Worm (Caenorhabditis elegans) whole organism, young adult: ENCODE results near the gene cyp-31A5.

Source experiments
- F23B12.7 ChIP-seq: sonication (generic microtip); optimal IDR thresholded peaks from 2 replicates; lab custom pipeline; 2017; ENCODE audit warnings: missing genetic modification characterization, mild to moderate bottlenecking, missing compliant biosample characterization, antibody characterized with exemption, moderate library complexity; ENCODE audit not compliant: insufficient read depth
- F33H1.4 ChIP-seq: fragments of 200-800 bp; sonication (Bioruptor generic); IDR thresholded peaks from 2 replicates; pipeline ENCODE4 v1.3.6; 2022; ENCODE audit warnings: missing genetic modification reagents, missing genetic modification characterization, missing compliant biosample characterization
- F37B4.10 ChIP-seq: fragments of 200-800 bp; sonication (Bioruptor generic); IDR thresholded peaks from 2 replicates; pipeline ENCODE4 v1.3.6; 2022; ENCODE audit warnings: missing genetic modification characterization, missing compliant biosample characterization
- F49E8.2 ChIP-seq: sonication (generic microtip); optimal IDR thresholded peaks from 3 replicates; lab custom pipeline; 2017; ENCODE audit warnings: missing genetic modification characterization, mild to moderate bottlenecking, missing compliant biosample characterization, antibody characterized with exemption, moderate library complexity; ENCODE audit not compliant: insufficient read depth
- F55B11.4 ChIP-seq: sonication (generic microtip); optimal IDR thresholded peaks from 2 replicates; lab custom pipeline; 2016; ENCODE audit warnings: missing compliant biosample characterization, missing genetic modification characterization, borderline replicate concordance; ENCODE audit not compliant: insufficient read depth
- F57A8.1 ChIP-seq: fragments of 200-800 bp; sonication (Bioruptor generic); optimal IDR thresholded peaks from 2 replicates; lab custom pipeline; 2018; ENCODE audit warnings: mild to moderate bottlenecking, missing genetic modification characterization, moderate library complexity, missing compliant biosample characterization
- F57C9.4 ChIP-seq: sonication (generic microtip); optimal IDR thresholded peaks from 2 replicates; lab custom pipeline; 2017; ENCODE audit warnings: mild to moderate bottlenecking, missing genetic modification characterization, missing compliant biosample characterization
- Y67H2A.10 ChIP-seq: fragments of 200-800 bp; sonication (Bioruptor generic); conservative IDR thresholded peaks from 2 replicates; pipeline ENCODE4 v1.3.6; 2022; ENCODE audit warnings: missing genetic modification reagents, missing genetic modification characterization, missing compliant biosample characterization
- ZK185.1 ChIP-seq: sonication (generic microtip); optimal IDR thresholded peaks from 2 replicates; lab custom pipeline; 2016; ENCODE audit warnings: mild to moderate bottlenecking, missing genetic modification characterization, missing compliant biosample characterization; ENCODE audit not compliant: poor library complexity, severe bottlenecking
- atf-7 ChIP-seq: sonication (generic microtip); optimal IDR thresholded peaks from 2 replicates; lab custom pipeline; 2017; ENCODE audit warnings: mild to moderate bottlenecking, missing genetic modification characterization, missing compliant biosample characterization
- attf-5 ChIP-seq: fragments of 200-800 bp; sonication (Bioruptor generic); optimal IDR thresholded peaks from 2 replicates; lab custom pipeline; 2018; ENCODE audit warnings: mild to moderate bottlenecking, missing genetic modification characterization, missing compliant biosample characterization
- cebp-2 ChIP-seq: fragments of 200-800 bp; sonication (Bioruptor generic); IDR thresholded peaks from 2 replicates; pipeline ENCODE4 v1.3.6; 2022; ENCODE audit warnings: missing genetic modification characterization, missing compliant biosample characterization
- die-1 ChIP-seq: sonication (generic microtip); optimal IDR thresholded peaks from 2 replicates; lab custom pipeline; 2016; ENCODE audit warnings: missing genotype, mild to moderate bottlenecking, missing genetic modification characterization, missing compliant biosample characterization
- dpff-1 ChIP-seq: sonication (generic microtip); optimal IDR thresholded peaks from 2 replicates; lab custom pipeline; 2017; ENCODE audit warnings: mild to moderate bottlenecking, missing genetic modification characterization, missing compliant biosample characterization
- dpl-1 ChIP-seq: fragments of 150-350 bp; optimal IDR thresholded peaks from 2 replicates; lab custom pipeline; 2014; ENCODE audit warnings: missing biosample characterization, missing genetic modification reagents, missing genetic modification characterization
- efl-1 ChIP-seq: fragments of 150-350 bp; optimal IDR thresholded peaks from 2 replicates; lab custom pipeline; 2014; ENCODE audit warnings: missing biosample characterization, missing genetic modification reagents, missing genetic modification characterization
- egl-44 ChIP-seq: fragments of 200-800 bp; sonication (Bioruptor generic); IDR thresholded peaks from 2 replicates; pipeline ENCODE4 v1.3.6; 2022; ENCODE audit warnings: missing genetic modification reagents, missing genetic modification characterization, missing compliant biosample characterization
- fkh-3 ChIP-seq: sonication (generic microtip); optimal IDR thresholded peaks from 2 replicates; lab custom pipeline; 2016; ENCODE audit warnings: mild to moderate bottlenecking, missing genetic modification characterization, missing compliant biosample characterization
- him-1 ChIP-seq: sonication (generic microtip); optimal IDR thresholded peaks from 2 replicates; lab custom pipeline; 2016; ENCODE audit warnings: missing genotype, missing genetic modification reagents, missing genetic modification characterization, missing compliant biosample characterization
- hlh-26 ChIP-seq: fragments of 200-800 bp; sonication (Bioruptor generic); conservative IDR thresholded peaks from 2 replicates; pipeline ENCODE4 v1.3.6; 2022; ENCODE audit warnings: missing genetic modification reagents, missing genetic modification characterization, missing compliant biosample characterization
- hmg-20 ChIP-seq: fragments of 200-800 bp; sonication (Bioruptor generic); IDR thresholded peaks from 2 replicates; pipeline ENCODE4 v1.3.6; 2022; ENCODE audit warnings: missing genetic modification reagents, missing genetic modification characterization, missing compliant biosample characterization
- lin-26 ChIP-seq: fragments of 200-800 bp; sonication (Bioruptor generic); IDR thresholded peaks from 2 replicates; pipeline ENCODE4 v1.3.6; 2022; ENCODE audit warnings: missing genetic modification reagents, missing genetic modification characterization, missing compliant biosample characterization
- lin-35 ChIP-seq, 3 experiments: fragments of 150-350 bp in 2 of 3; sonication (generic microtip) in 1 of 3; optimal IDR thresholded peaks; 2 replicates each; lab custom pipeline; 2014 to 2018; ENCODE audit warnings: missing biosample characterization in 3 of 3, missing genetic modification characterization in 3 of 3, missing genetic modification reagents in 3 of 3
- lin-40 ChIP-seq: sonication (generic microtip); optimal IDR thresholded peaks from 2 replicates; lab custom pipeline; 2016; ENCODE audit warnings: missing genetic modification characterization, mild to moderate bottlenecking, missing compliant biosample characterization, missing genotype, missing genetic modification reagents
- lir-1 ChIP-seq: fragments of 200-800 bp; sonication (Bioruptor generic); conservative IDR thresholded peaks from 2 replicates; pipeline ENCODE4 v1.3.6; 2022; ENCODE audit warnings: missing genetic modification reagents, missing genetic modification characterization, missing compliant biosample characterization
- lsl-1 ChIP-seq: fragments of 200-800 bp; sonication (Bioruptor generic); optimal IDR thresholded peaks from 2 replicates; lab custom pipeline; 2018; ENCODE audit warnings: mild to moderate bottlenecking, missing genetic modification characterization, moderate library complexity, missing compliant biosample characterization
- madf-10 ChIP-seq: sonication (generic microtip); optimal IDR thresholded peaks from 2 replicates; lab custom pipeline; 2016; ENCODE audit warnings: mild to moderate bottlenecking, missing genetic modification characterization, missing compliant biosample characterization
- madf-6 ChIP-seq: fragments of 200-800 bp; sonication (Bioruptor generic); IDR thresholded peaks from 2 replicates; pipeline ENCODE4 v1.3.6; 2022; ENCODE audit warnings: missing genetic modification reagents, missing genetic modification characterization, missing compliant biosample characterization
- madf-8 ChIP-seq: fragments of 200-800 bp; sonication (Bioruptor generic); conservative IDR thresholded peaks from 2 replicates; pipeline ENCODE4 v1.3.6; 2022; ENCODE audit warnings: missing genetic modification reagents, missing genetic modification characterization, missing compliant biosample characterization
- mcd-1 ChIP-seq: fragments of 200-800 bp; sonication (Bioruptor generic); IDR thresholded peaks from 2 replicates; pipeline ENCODE4 v1.3.6; 2022; ENCODE audit warnings: missing genetic modification reagents, missing genetic modification characterization, missing compliant biosample characterization
- nfya-1 ChIP-seq: sonication (generic microtip); optimal IDR thresholded peaks from 2 replicates; lab custom pipeline; 2017; ENCODE audit warnings: antibody characterized with exemption, missing compliant biosample characterization, missing genetic modification characterization, borderline replicate concordance; ENCODE audit not compliant: insufficient read depth
- nhr-27 ChIP-seq: fragments of 200-800 bp; sonication (Bioruptor generic); optimal IDR thresholded peaks from 2 replicates; lab custom pipeline; 2018; ENCODE audit warnings: mild to moderate bottlenecking, missing genetic modification characterization, moderate library complexity, missing compliant biosample characterization
- rcor-1 ChIP-seq: fragments of 200-800 bp; sonication (Bioruptor generic); IDR thresholded peaks from 2 replicates; pipeline ENCODE4 v1.3.6; 2022; ENCODE audit warnings: missing genetic modification reagents, missing genetic modification characterization, missing compliant biosample characterization
- rec-8 ChIP-seq, 2 experiments: sonication (generic microtip); optimal IDR thresholded peaks; 2 replicates each; lab custom pipeline; 2016; ENCODE audit warnings: mild to moderate bottlenecking in 2 of 2, missing genetic modification characterization in 2 of 2, missing genetic modification reagents in 2 of 2, missing genotype in 2 of 2, missing biosample characterization in 1 of 2, missing compliant biosample characterization in 1 of 2, moderate library complexity in 1 of 2
- repo-1 ChIP-seq: sonication (generic microtip); optimal IDR thresholded peaks from 2 replicates; lab custom pipeline; 2017; ENCODE audit warnings: mild to moderate bottlenecking, missing genetic modification characterization, missing compliant biosample characterization
- sea-2 ChIP-seq: fragments of 200-800 bp; sonication (Bioruptor generic); IDR thresholded peaks from 2 replicates; pipeline ENCODE4 v1.3.6; 2022; ENCODE audit warnings: missing genetic modification characterization, missing compliant biosample characterization
- snpc-1.3 ChIP-seq: sonication (generic microtip); optimal IDR thresholded peaks from 2 replicates; lab custom pipeline; 2017; ENCODE audit warnings: missing genetic modification characterization, mild to moderate bottlenecking, missing compliant biosample characterization, antibody characterized with exemption, moderate library complexity, missing genotype, missing genetic modification reagents; ENCODE audit not compliant: insufficient read depth
- snpc-4 ChIP-seq, 5 experiments: fragments of 150-350 bp in 1 of 5; sonication (generic microtip) in 4 of 5; optimal IDR thresholded peaks; 2 replicates each; lab custom pipeline; 2014 to 2018; ENCODE audit warnings: missing genetic modification characterization in 5 of 5, missing biosample characterization in 3 of 5, antibody characterized with exemption in 2 of 5, mild to moderate bottlenecking in 2 of 5, missing compliant biosample characterization in 2 of 5, missing genotype in 2 of 5, moderate library complexity in 2 of 5, missing genetic modification reagents in 1 of 5
- tbp1 ChIP-seq: fragments of 200-800 bp; sonication (Bioruptor generic); optimal IDR thresholded peaks from 2 replicates; lab custom pipeline; 2018; ENCODE audit warnings: mild to moderate bottlenecking, missing genetic modification characterization, missing compliant biosample characterization
- xnd-1 ChIP-seq: sonication (generic microtip); optimal IDR thresholded peaks from 2 replicates; lab custom pipeline; 2016; ENCODE audit warnings: missing genotype, missing genetic modification reagents, missing genetic modification characterization, missing compliant biosample characterization
- ztf-6 ChIP-seq: fragments of 200-800 bp; sonication (Bioruptor generic); IDR thresholded peaks from 2 replicates; pipeline ENCODE4 v1.3.6; 2022; ENCODE audit warnings: missing genetic modification reagents, missing genetic modification characterization, missing compliant biosample characterization

The cyp-31A5 gene

DNA sequence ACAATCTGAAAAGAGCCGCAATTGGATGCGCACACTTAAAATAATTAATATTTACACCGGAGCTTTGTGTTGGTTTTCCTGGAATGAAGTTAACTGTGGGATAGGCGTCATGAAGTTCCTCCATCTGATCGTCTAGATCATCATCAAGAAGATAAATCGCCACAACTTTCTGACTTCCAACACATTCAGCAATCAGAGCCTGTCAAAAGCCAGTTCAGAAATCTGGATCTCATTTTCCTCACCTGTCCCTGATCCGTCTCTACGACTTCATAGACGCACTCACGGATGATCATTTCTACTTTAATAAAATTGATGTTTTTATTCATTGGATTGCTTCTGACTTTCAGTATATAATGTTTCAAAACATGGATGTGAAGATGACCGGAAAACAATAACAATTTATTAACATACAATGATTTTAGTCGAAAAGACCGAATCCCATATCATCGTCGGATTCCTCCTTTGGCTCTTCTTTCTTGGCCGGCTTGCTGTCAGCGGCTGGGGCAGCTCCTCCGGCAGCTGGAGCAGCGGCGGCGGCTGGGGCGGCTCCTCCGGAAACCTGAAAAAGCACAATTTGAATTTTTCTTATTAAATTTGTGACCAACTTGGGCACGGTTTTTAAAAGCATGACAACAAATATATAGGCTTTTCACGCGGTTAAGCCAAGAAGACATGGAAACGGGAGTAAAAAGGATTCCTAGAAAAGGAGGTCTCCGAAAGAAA is 31.8 kb upstream of the cyp-31A5 start, which contains the start of gene agt-1 (continued):
- no peak for TF ChIP-seq hmg-20 (GFP tag; lab: Robert Waterston, UW)
- peak; percentile 43 for TF ChIP-seq repo-1 (tag; lab: Kevin White, UChicago)
- TF ChIP-seq xnd-1 (tag; lab: Kevin White, UChicago), result peak; percentile 31
- 0 out of 2 replicates have a peak, but pooled peaks have one; percentile 17 for TF ChIP-seq egl-44
- TF ChIP-seq mcd-1 (GFP tag; lab: Robert Waterston, UW), result peak; percentile 53; the same call in 1 of the 2 replicates
- no peak for TF ChIP-seq sea-2
- no peak for TF ChIP-seq nfya-1 (tag; lab: Kevin White, UChicago)
- no peak for TF ChIP-seq F55B11.4
- no peak for TF ChIP-seq die-1
- no peak for TF ChIP-seq ztf-6 (GFP tag; lab: Robert Waterston, UW)
- TF ChIP-seq madf-8 (GFP tag; lab: Robert Waterston, UW), result no peak
- TF ChIP-seq F57C9.4, result no peak
- TF ChIP-seq tbp1, result peak; percentile 29
- peak; percentile 64 for TF ChIP-seq rcor-1 (GFP tag; lab: Robert Waterston, UW)
- TF ChIP-seq efl-1, result no peak
- TF ChIP-seq lin-26 (GFP tag; lab: Robert Waterston, UW), result peak; percentile 54; the same call in 1 of the 2 replicates
- TF ChIP-seq snpc-1.3 (tag; lab: Kevin White, UChicago), result no peak
- no peak for TF ChIP-seq lir-1 (GFP tag; lab: Robert Waterston, UW)
- TF ChIP-seq madf-10 (tag; lab: Kevin White, UChicago), result no peak
- TF ChIP-seq ZK185.1 (tag; lab: Kevin White, UChicago), result no peak
- TF ChIP-seq F57A8.1, result no peak
- TF ChIP-seq attf-5 (GFP tag; lab: Kevin White, UChicago), result no peak
- no peak for TF ChIP-seq nhr-27 (tag; lab: Kevin White, UChicago)
- no peak for TF ChIP-seq fkh-3
- TF ChIP-seq rec-8 (tag; optimal IDR thresholded peaks at IDR 0.05; lab: Kevin White, UChicago), result no peak
- TF ChIP-seq dpff-1 (tag; lab: Kevin White, UChicago), result no peak
- TF ChIP-seq hlh-26 (GFP tag; lab: Robert Waterston, UW), result no peak
- TF ChIP-seq him-1, result no peak
- peak; percentile 5 for TF ChIP-seq lsl-1 (GFP tag; lab: Kevin White, UChicago)
- TF ChIP-seq lin-35 (GFP tag; optimal IDR thresholded peaks at IDR 0.05; lab: Kevin White, UChicago), result no peak

DNA sequence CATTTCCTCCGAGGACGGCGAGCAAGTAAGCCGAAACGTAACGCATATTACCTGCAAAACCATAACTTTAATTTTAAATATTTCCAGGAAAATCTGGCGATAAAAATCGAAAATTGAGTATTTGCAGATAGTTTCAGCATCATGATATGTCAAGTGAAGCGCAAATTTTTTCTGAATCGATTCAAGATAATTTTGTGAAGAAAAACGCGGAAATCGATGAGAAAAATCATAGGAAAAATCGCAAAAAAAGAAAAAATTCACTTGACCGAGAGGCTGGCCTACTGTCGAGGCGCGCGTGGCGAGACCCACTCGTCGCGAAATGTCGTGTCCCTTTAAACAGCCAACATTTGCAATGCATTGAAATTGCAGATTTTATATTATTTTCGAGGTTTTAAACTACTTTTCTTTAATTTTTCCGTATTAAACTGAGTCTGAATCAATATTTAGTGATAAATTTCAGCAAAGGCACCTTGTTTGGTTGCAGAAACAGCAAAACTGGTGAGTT is 30.8 kb upstream of the cyp-31A5 start, which contains the start of the genes rla-2, popl-7 and Y62E10A.24:
Gene rla-2 (minus strand): TSS at position 51 of the 505 bp plus-strand sequence.
Gene popl-7 (plus strand): TSS at position 455 of the 505 bp plus-strand sequence.
Gene Y62E10A.24 (plus strand): TSS at position 476 of the 505 bp plus-strand sequence.
- TF ChIP-seq cebp-2 (no peak), F33H1.4 (GFP tag; lab: Robert Waterston, UW) (peak; percentile 79), lin-40 (tag; lab: Kevin White, UChicago) (no peak), madf-6 (GFP tag; lab: Robert Waterston, UW) (peak; percentile 12; the same call in 1 of the 2 replicates), atf-7 (tag; lab: Kevin White, UChicago) (no peak), snpc-4 (GFP tag; optimal IDR thresholded peaks at IDR 0.05; lab: Kevin White, UChicago) (no peak), snpc-4 (tag; optimal IDR thresholded peaks at IDR 0.05; lab: Kevin White, UChicago) (peak in 1 of 4 experiments; percentile 3), F23B12.7 (tag; lab: Kevin White, UChicago) (peak; percentile 27), nhr-27 (tag; lab: Kevin White, UChicago) (no peak), F49E8.2 (no peak), Y67H2A.10 (GFP tag; lab: Robert Waterston, UW) (no peak), F37B4.10 (GFP tag; lab: Robert Waterston, UW) (no peak), dpl-1 (GFP tag; lab: Kevin White, UChicago) (no peak)
- TF ChIP-seq, all 124 proteins: peak for 4
